Worm (Caenorhabditis elegans) whole organism, midembryonic: ENCODE measurements around the gene scp-1.

Experiments
- T22C8.4 ChIP-seq: fragments of 200-800 bp; sonication (Bioruptor generic); IDR thresholded peaks from 2 replicates; pipeline ENCODE4 v1.3.6; 2022; ENCODE audit warnings: missing genetic modification characterization, missing compliant biosample characterization
- cog-1 ChIP-seq: sonication (generic microtip); optimal IDR thresholded peaks from 2 replicates; lab custom pipeline; 2016; ENCODE audit warnings: missing genetic modification characterization, missing compliant biosample characterization
- flt-1 ChIP-seq: fragments of 200-800 bp; sonication (Bioruptor generic); IDR thresholded peaks from 2 replicates; pipeline ENCODE4 v1.3.6; 2022; ENCODE audit warnings: missing genetic modification characterization, missing compliant biosample characterization
- klf-2 ChIP-seq: fragments of 200-800 bp; sonication (Bioruptor generic); conservative IDR thresholded peaks from 2 replicates; pipeline ENCODE4 v1.3.6; 2022; ENCODE audit warnings: missing genetic modification reagents, missing genetic modification characterization, missing compliant biosample characterization
- med-1 ChIP-seq: sonication (generic microtip); optimal IDR thresholded peaks from 2 replicates; lab custom pipeline; 2017; ENCODE audit warnings: missing genetic modification characterization, mild to moderate bottlenecking, missing compliant biosample characterization, antibody characterized with exemption, missing genetic modification reagents; ENCODE audit not compliant: insufficient read depth
- ref-1 ChIP-seq: fragments of 200-800 bp; sonication (Bioruptor generic); conservative IDR thresholded peaks from 2 replicates; pipeline ENCODE4 v1.3.6; 2022; ENCODE audit warnings: missing genetic modification reagents, missing genetic modification characterization, missing compliant biosample characterization
- tab-1 ChIP-seq: fragments of 200-800 bp; sonication (Bioruptor generic); IDR thresholded peaks from 2 replicates; pipeline ENCODE4 v1.3.6; 2022; ENCODE audit warnings: missing genetic modification characterization, missing compliant biosample characterization
- ztf-23 ChIP-seq: fragments of 200-800 bp; sonication (Bioruptor generic); IDR thresholded peaks from 2 replicates; pipeline ENCODE4 v1.3.6; 2022; ENCODE audit warnings: missing genetic modification reagents, missing genetic modification characterization, missing compliant biosample characterization
- ztf-29 ChIP-seq: fragments of 200-800 bp; sonication (Bioruptor generic); IDR thresholded peaks from 2 replicates; pipeline ENCODE4 v1.3.6; 2022; ENCODE audit warnings: missing genetic modification reagents, missing genetic modification characterization, missing compliant biosample characterization

scp-1 gene

ce11 chrII:9343955-9344354 is 10.1 kb downstream of the scp-1 start:
- TF ChIP-seq klf-2 (GFP tag; lab: Robert Waterston, UW) (no peak), flt-1 (GFP tag; lab: Robert Waterston, UW) (no peak), cog-1 (tag; lab: Kevin White, UChicago) (no peak), ztf-23 (GFP tag; lab: Robert Waterston, UW) (no peak), ref-1 (GFP tag; lab: Robert Waterston, UW) (no peak), T22C8.4 (no peak), med-1 (GFP tag; lab: Kevin White, UChicago) (no peak), ztf-29 (GFP tag; lab: Robert Waterston, UW) (no peak), tab-1 (GFP tag; lab: Robert Waterston, UW) (no peak)

ce11 chrII:9345116-9345515 is 11.3 kb downstream of the scp-1 start:
- TF ChIP-seq tab-1 (GFP tag; lab: Robert Waterston, UW) (no peak), ztf-29 (GFP tag; lab: Robert Waterston, UW) (no peak), flt-1 (GFP tag; lab: Robert Waterston, UW) (no peak), T22C8.4 (no peak), klf-2 (GFP tag; lab: Robert Waterston, UW) (no peak), cog-1 (tag; lab: Kevin White, UChicago) (no peak)

ce11 chrII:9345794-9346193 is 12.0 kb downstream of the scp-1 start:
- TF ChIP-seq ztf-29 (GFP tag; lab: Robert Waterston, UW) = no peak
- no peak for TF ChIP-seq flt-1 (GFP tag; lab: Robert Waterston, UW)
- no peak for TF ChIP-seq ref-1 (GFP tag; lab: Robert Waterston, UW)

- TF ChIP-seq tab-1 (GFP tag; lab: Robert Waterston, UW) (no peak), cog-1 (tag; lab: Kevin White, UChicago) (no peak), flt-1 (GFP tag; lab: Robert Waterston, UW) (no peak), med-1 (GFP tag; lab: Kevin White, UChicago) (no peak), klf-2 (GFP tag; lab: Robert Waterston, UW) (no peak)
Measured at ce11 chrII:9346490-9346889, 12.7 kb downstream of the scp-1 start, which contains the start of gene F42A8.1. Gene F42A8.1, minus strand, starts transcription at chrII:9346590.

ce11 chrII:9347444-9347843 is 13.6 kb downstream of the scp-1 start:
- TF ChIP-seq ref-1 (GFP tag; lab: Robert Waterston, UW) = no peak
- TF ChIP-seq ztf-29 (GFP tag; lab: Robert Waterston, UW) = no peak
- no peak for TF ChIP-seq flt-1 (GFP tag; lab: Robert Waterston, UW)
- no peak for TF ChIP-seq cog-1 (tag; lab: Kevin White, UChicago)
- no peak for TF ChIP-seq T22C8.4
- no peak for TF ChIP-seq tab-1 (GFP tag; lab: Robert Waterston, UW)
- no peak for TF ChIP-seq ztf-23 (GFP tag; lab: Robert Waterston, UW)
- TF ChIP-seq klf-2 (GFP tag; lab: Robert Waterston, UW) = no peak
- TF ChIP-seq med-1 (GFP tag; lab: Kevin White, UChicago) = no peak

ce11 chrII:9352669-9353068 is 18.9 kb downstream of the scp-1 start, which contains the start of the genes sdhb-1 and cup-15:
Gene sdhb-1, minus strand, starts transcription at chrII:9352731.
Gene cup-15, plus strand, starts transcription at chrII:9353000.
- TF ChIP-seq tab-1 (GFP tag; lab: Robert Waterston, UW) (no peak), ztf-29 (GFP tag; lab: Robert Waterston, UW) (no peak), ztf-23 (GFP tag; lab: Robert Waterston, UW) (no peak), flt-1 (GFP tag; lab: Robert Waterston, UW) (no peak), med-1 (GFP tag; lab: Kevin White, UChicago) (no peak), ref-1 (GFP tag; lab: Robert Waterston, UW) (no peak), T22C8.4 (no peak), cog-1 (tag; lab: Kevin White, UChicago) (no peak), klf-2 (GFP tag; lab: Robert Waterston, UW) (no peak)

- TF ChIP-seq tab-1 (GFP tag; lab: Robert Waterston, UW) (no peak), ref-1 (GFP tag; lab: Robert Waterston, UW) (no peak), flt-1 (GFP tag; lab: Robert Waterston, UW) (no peak), cog-1 (tag; lab: Kevin White, UChicago) (peak; percentile 27), med-1 (GFP tag; lab: Kevin White, UChicago) (no peak), ztf-29 (GFP tag; lab: Robert Waterston, UW) (no peak)
Measured at ce11 chrII:9356723-9357122, 22.9 kb downstream of the scp-1 start.

ce11 chrII:9358230-9358629 is 24.4 kb downstream of the scp-1 start, which contains the start of gene mel-11:
Gene mel-11, plus strand, starts transcription at chrII:9358530.
- TF ChIP-seq klf-2 (GFP tag; lab: Robert Waterston, UW) (no peak), tab-1 (GFP tag; lab: Robert Waterston, UW) (no peak), ztf-29 (GFP tag; lab: Robert Waterston, UW) (no peak), med-1 (GFP tag; lab: Kevin White, UChicago) (no peak), cog-1 (tag; lab: Kevin White, UChicago) (no peak), ref-1 (GFP tag; lab: Robert Waterston, UW) (no peak), ztf-23 (GFP tag; lab: Robert Waterston, UW) (no peak), flt-1 (GFP tag; lab: Robert Waterston, UW) (no peak), T22C8.4 (no peak)

ce11 chrII:9362249-9362648 is 28.4 kb downstream of the scp-1 start:
- TF ChIP-seq klf-2 (GFP tag; lab: Robert Waterston, UW) (no peak), tab-1 (GFP tag; lab: Robert Waterston, UW) (no peak), flt-1 (GFP tag; lab: Robert Waterston, UW) (no peak), ztf-23 (GFP tag; lab: Robert Waterston, UW) (no peak), T22C8.4 (no peak), med-1 (GFP tag; lab: Kevin White, UChicago) (no peak), ref-1 (GFP tag; lab: Robert Waterston, UW) (no peak), ztf-29 (GFP tag; lab: Robert Waterston, UW) (no peak), cog-1 (tag; lab: Kevin White, UChicago) (no peak)
